Worm (Caenorhabditis elegans): ENCODE results near the gene ZK809.5.

Gene ZK809.5

ce11 chrIV:11656144-11656780, at the start of gene ZK809.5:
Gene ZK809.5 (plus strand): TSS chrIV:11656730.
- no peak for TF ChIP-seq him-1 (tag; optimal IDR thresholded peaks at IDR 0.05)
- no peak for TF ChIP-seq W03F9.2 (tag; optimal IDR thresholded peaks at IDR 0.05)
- TF ChIP-seq dao-5 (tag; optimal IDR thresholded peaks at IDR 0.05) = no peak

ce11 chrIV:11620909-11621308, 35.6 kb upstream of the ZK809.5 start, which contains the start of gene dsl-5:
Gene dsl-5 (minus strand): TSS chrIV:11621009.
- TF ChIP-seq W03F9.2 (tag; optimal IDR thresholded peaks at IDR 0.05) = no peak
- no peak for TF ChIP-seq him-1 (tag; optimal IDR thresholded peaks at IDR 0.05)
- no peak for TF ChIP-seq dao-5 (tag; optimal IDR thresholded peaks at IDR 0.05)

ce11 chrIV:11622336-11622735, 34.2 kb upstream of the ZK809.5 start:
- no peak for TF ChIP-seq him-1 (tag; optimal IDR thresholded peaks at IDR 0.05)
- no peak for TF ChIP-seq dao-5 (tag; optimal IDR thresholded peaks at IDR 0.05)
- no peak for TF ChIP-seq W03F9.2 (tag; optimal IDR thresholded peaks at IDR 0.05)

- TF ChIP-seq W03F9.2 (tag; optimal IDR thresholded peaks at IDR 0.05) (no peak), dao-5 (tag; optimal IDR thresholded peaks at IDR 0.05) (no peak), him-1 (tag; optimal IDR thresholded peaks at IDR 0.05) (no peak)
Observed at ce11 chrIV:11623060-11623459, 33.5 kb upstream of the ZK809.5 start, which contains the start of gene lys-4. Gene lys-4 (minus strand): TSS chrIV:11623174.

- no peak for TF ChIP-seq W03F9.2 (tag; optimal IDR thresholded peaks at IDR 0.05)
- TF ChIP-seq dao-5 (tag; optimal IDR thresholded peaks at IDR 0.05) = no peak
- TF ChIP-seq him-1 (tag; optimal IDR thresholded peaks at IDR 0.05) = no peak
Observed at ce11 chrIV:11623759-11624287, 32.7 kb upstream of the ZK809.5 start.

ce11 chrIV:11625482-11625881, 31.0 kb upstream of the ZK809.5 start, which contains the start of gene lys-5:
Gene lys-5 (minus strand): TSS chrIV:11625582.
- TF ChIP-seq W03F9.2 (tag; optimal IDR thresholded peaks at IDR 0.05) (no peak), him-1 (tag; optimal IDR thresholded peaks at IDR 0.05) (no peak), dao-5 (tag; optimal IDR thresholded peaks at IDR 0.05) (no peak)

- no peak for TF ChIP-seq him-1 (tag; optimal IDR thresholded peaks at IDR 0.05)
- no peak for TF ChIP-seq dao-5 (tag; optimal IDR thresholded peaks at IDR 0.05)
- TF ChIP-seq W03F9.2 (tag; optimal IDR thresholded peaks at IDR 0.05) = no peak
Observed at ce11 chrIV:11627847-11628246, 28.7 kb upstream of the ZK809.5 start, which contains the start of gene lys-6. Gene lys-6 (minus strand): TSS chrIV:11627947.

- TF ChIP-seq him-1 (tag; optimal IDR thresholded peaks at IDR 0.05) = no peak
- TF ChIP-seq dao-5 (tag; optimal IDR thresholded peaks at IDR 0.05) = no peak
- TF ChIP-seq W03F9.2 (tag; optimal IDR thresholded peaks at IDR 0.05) = no peak
Observed at ce11 chrIV:11631750-11632149, 24.8 kb upstream of the ZK809.5 start, which contains the start of gene F58B3.4. Gene F58B3.4 (minus strand): TSS chrIV:11631850.

ce11 chrIV:11635437-11636408, 20.8 kb upstream of the ZK809.5 start, which contains the start of gene mars-1:
Gene mars-1 (minus strand): TSS chrIV:11635487.
- TF ChIP-seq him-1 (tag; optimal IDR thresholded peaks at IDR 0.05) (no peak), W03F9.2 (tag; optimal IDR thresholded peaks at IDR 0.05) (peak; percentile 66)

- no peak for TF ChIP-seq W03F9.2 (tag; optimal IDR thresholded peaks at IDR 0.05)
- no peak for TF ChIP-seq dao-5 (tag; optimal IDR thresholded peaks at IDR 0.05)
- no peak for TF ChIP-seq him-1 (tag; optimal IDR thresholded peaks at IDR 0.05)
Observed at ce11 chrIV:11636409-11636723, 20.2 kb upstream of the ZK809.5 start, which contains the start of gene F58B3.6. Gene F58B3.6 (plus strand): TSS chrIV:11636648.

- TF ChIP-seq him-1 (tag; optimal IDR thresholded peaks at IDR 0.05) = no peak
- TF ChIP-seq W03F9.2 (tag; optimal IDR thresholded peaks at IDR 0.05) = no peak
- TF ChIP-seq dao-5 (tag; optimal IDR thresholded peaks at IDR 0.05) = no peak
Observed at ce11 chrIV:11638016-11638415, 18.5 kb upstream of the ZK809.5 start, which contains the start of gene rbm-17. Gene rbm-17 (plus strand): TSS chrIV:11638316.

ce11 chrIV:11640915-11641314, 15.6 kb upstream of the ZK809.5 start, which contains the start of gene ttr-50:
Gene ttr-50 (minus strand): TSS chrIV:11641015.
- TF ChIP-seq him-1 (tag; optimal IDR thresholded peaks at IDR 0.05) = no peak
- TF ChIP-seq W03F9.2 (tag; optimal IDR thresholded peaks at IDR 0.05) = no peak
- no peak for TF ChIP-seq dao-5 (tag; optimal IDR thresholded peaks at IDR 0.05)

ce11 chrIV:11641802-11642201, 14.7 kb upstream of the ZK809.5 start, which contains the start of gene ZK809.1:
Gene ZK809.1 (plus strand): TSS chrIV:11642102.
- TF ChIP-seq W03F9.2 (tag; optimal IDR thresholded peaks at IDR 0.05) = no peak
